Worm (Caenorhabditis elegans) whole organism, L3 larva: ENCODE data around the gene col-69.

Experiments used
- ama-1 ChIP-seq: fragments of 150-350 bp; optimal IDR thresholded peaks from 2 replicates; lab custom pipeline; 2018
- ceh-28 ChIP-seq: fragments of 150-350 bp; optimal IDR thresholded peaks from 2 replicates; lab custom pipeline; 2014; ENCODE audit warnings: missing biosample characterization, missing genetic modification reagents, missing genetic modification characterization
- lin-39 ChIP-seq: fragments of 150-350 bp; optimal IDR thresholded peaks from 2 replicates; lab custom pipeline; 2018; ENCODE audit warnings: missing biosample characterization, missing genetic modification reagents, missing genetic modification characterization
- unc-39 ChIP-seq: sonication (generic microtip); optimal IDR thresholded peaks from 4 replicates; lab custom pipeline; 2017; ENCODE audit warnings: missing biosample characterization, missing genetic modification characterization
- unc-62 ChIP-seq: fragments of 150-350 bp; sonication (generic microtip); optimal IDR thresholded peaks from 4 replicates; lab custom pipeline; 2014; ENCODE audit warnings: missing biosample characterization, missing genetic modification reagents, missing genetic modification characterization

- TF ChIP-seq ceh-28 (tag; lab: Kevin White, UChicago), result no peak
- no peak for TF ChIP-seq unc-62 (GFP tag; lab: Kevin White, UChicago)
- no peak for TF ChIP-seq lin-39 (tag; lab: Kevin White, UChicago)
- no peak for TF ChIP-seq unc-39
- no peak for TF ChIP-seq ama-1
These were observed 48.9 kb upstream of the col-69 start for ce11 chrII:354494-354893.
